Fruit fly (Drosophila melanogaster): ENCODE measurements around the gene kst.

kst gene

DNA sequence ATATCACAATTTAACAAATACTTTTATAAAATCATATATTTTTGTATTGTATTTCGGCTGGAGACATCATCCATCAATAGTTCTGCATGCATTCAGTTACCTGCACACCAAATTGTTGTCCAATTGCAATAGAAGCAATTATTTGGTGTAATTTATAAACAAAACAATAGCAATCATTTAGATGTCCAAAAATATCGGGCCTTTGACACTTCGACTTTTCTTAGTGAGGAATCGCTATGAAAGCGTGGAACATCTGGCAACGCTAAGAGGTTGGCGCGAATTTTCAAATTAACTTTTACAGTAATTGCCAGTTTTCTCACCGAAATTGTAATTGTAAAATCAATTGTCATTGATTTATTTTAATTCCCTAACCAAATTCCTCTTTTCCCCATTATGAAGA is 1.9 kb upstream of the kst start, which contains the start of gene CG14969 (continued):
- TF ChIP-seq CG14014 (GFP tag; IDR thresholded peaks at IDR 0.05) (no peak), pan (optimal IDR thresholded peaks at IDR 0.05) (no peak), pan (GFP tag; optimal IDR thresholded peaks at IDR 0.05 in 1 of 2, IDR thresholded peaks at IDR 0.05 in 1 of 2) (no peak), Xbp1 (GFP tag; optimal IDR thresholded peaks at IDR 0.05) (peak; percentile 10), eve (GFP tag; optimal IDR thresholded peaks at IDR 0.05) (no peak), CG2116 (GFP tag; optimal IDR thresholded peaks at IDR 0.05) (peak; percentile 95), ac (GFP tag; optimal IDR thresholded peaks at IDR 0.05) (no peak), disco-r (GFP tag; optimal IDR thresholded peaks at IDR 0.05) (no peak), CG11247 (GFP tag; IDR thresholded peaks at IDR 0.05) (no peak), pum (GFP tag; optimal IDR thresholded peaks at IDR 0.05) (no peak), CG32772 (GFP tag; IDR thresholded peaks at IDR 0.05) (no peak), lmd (GFP tag; IDR thresholded peaks at IDR 0.05) (no peak), gce (GFP tag; IDR thresholded peaks at IDR 0.05) (no peak), gt (GFP tag; IDR thresholded peaks at IDR 0.05) (no peak), CG15073 (GFP tag; optimal IDR thresholded peaks at IDR 0.05) (no peak), Lpt (GFP tag; optimal IDR thresholded peaks at IDR 0.05) (no peak), CG5180 (GFP tag; optimal IDR thresholded peaks at IDR 0.05) (no peak), trh (GFP tag; optimal IDR thresholded peaks at IDR 0.05) (no peak), Antp (GFP tag; optimal IDR thresholded peaks at IDR 0.05) (no peak), Gsc (GFP tag; IDR thresholded peaks at IDR 0.05) (no peak), br (optimal IDR thresholded peaks at IDR 0.05) (no peak), CG11504 (tag; optimal IDR thresholded peaks at IDR 0.05) (no peak), CG8089 (GFP tag; optimal IDR thresholded peaks at IDR 0.05) (no peak), CG32767 (GFP tag; IDR thresholded peaks at IDR 0.05) (no peak), CG18764 (GFP tag; optimal IDR thresholded peaks at IDR 0.05) (peak; percentile 97), CG2199 (GFP tag; IDR thresholded peaks at IDR 0.05) (no peak), Fer3 (tag; optimal IDR thresholded peaks at IDR 0.05) (no peak), NC2β (GFP tag; optimal IDR thresholded peaks at IDR 0.05) (peak; percentile 7), CG33213 (GFP tag; optimal IDR thresholded peaks at IDR 0.05) (peak; percentile 51), CG8765 (GFP tag; IDR thresholded peaks at IDR 0.05) (no peak), vnd (GFP tag; IDR thresholded peaks at IDR 0.05; ENCODE audit: partially characterized antibody) (no peak), CG17328 (GFP tag; IDR thresholded peaks at IDR 0.05) (no peak), CG16863 (GFP tag; optimal IDR thresholded peaks at IDR 0.05) (no peak), lab (GFP tag; optimal IDR thresholded peaks at IDR 0.05) (no peak), CG2678 (tag; optimal IDR thresholded peaks at IDR 0.05) (no peak), CG2889 (GFP tag; IDR thresholded peaks at IDR 0.05) (no peak), CG6689 (GFP tag; IDR thresholded peaks at IDR 0.05) (no peak), slbo (GFP tag; IDR thresholded peaks at IDR 0.05) (peak; percentile 25; the same call in 1 of the 2 replicates), Bgb (GFP tag; IDR thresholded peaks at IDR 0.05; ENCODE audit: partially characterized antibody) (peak; percentile 45; the same call in 1 of the 2 replicates), CG10366 (GFP tag; IDR thresholded peaks at IDR 0.05) (no peak), ERR (GFP tag; optimal IDR thresholded peaks at IDR 0.05) (no peak), CG6683 (GFP tag; optimal IDR thresholded peaks at IDR 0.05) (no peak), CG9797 (GFP tag; optimal IDR thresholded peaks at IDR 0.05) (peak; percentile 10), TFAM (GFP tag; optimal IDR thresholded peaks at IDR 0.05) (no peak), CG4424 (GFP tag; optimal IDR thresholded peaks at IDR 0.05) (no peak), Rfx (GFP tag; IDR thresholded peaks at IDR 0.05) (peak; percentile 46), CG9727 (GFP tag; optimal IDR thresholded peaks at IDR 0.05) (no peak), tin (GFP tag; optimal IDR thresholded peaks at IDR 0.05) (peak; percentile 18), Sry-β (GFP tag; optimal IDR thresholded peaks at IDR 0.05) (no peak), CG7928 (GFP tag; optimal IDR thresholded peaks at IDR 0.05) (no peak), sima (GFP tag; optimal IDR thresholded peaks at IDR 0.05) (no peak), wdn (GFP tag; IDR thresholded peaks at IDR 0.05) (no peak), chn (GFP tag; optimal IDR thresholded peaks at IDR 0.05) (no peak), CG11085 (GFP tag; IDR thresholded peaks at IDR 0.05) (no peak)
